Fruit fly (Drosophila melanogaster) whole organism, embryonic: ENCODE data around the gene CG10211.

Experiments used
- Abd-B ChIP-seq: fragments of 200-800 bp; sonication (Bioruptor generic); optimal IDR thresholded peaks from 2 replicates; lab custom pipeline; 2018; ENCODE audit warnings: missing biosample characterization, mild to moderate bottlenecking, missing genetic modification characterization, moderate library complexity
- BEAF-32 ChIP-seq: fragments of 200-800 bp; sonication (Bioruptor generic); optimal IDR thresholded peaks from 3 replicates; lab custom pipeline; 2017; ENCODE audit warnings: missing biosample characterization, missing genetic modification characterization, mild to moderate bottlenecking, moderate library complexity, missing genetic modification reagents
- Bgb ChIP-seq: fragments of 200-800 bp; sonication (Bioruptor generic); IDR thresholded peaks from 2 replicates; pipeline ENCODE4 v1.3.6; 2022; ENCODE audit warnings: missing biosample characterization, missing genetic modification characterization; ENCODE audit not compliant: partially characterized antibody
- CG17359 ChIP-seq: fragments of 200-800 bp; sonication (Bioruptor generic); optimal IDR thresholded peaks from 3 replicates; lab custom pipeline; 2018; ENCODE audit warnings: missing biosample characterization, mild to moderate bottlenecking, missing genetic modification characterization, moderate library complexity
- CG17385 ChIP-seq: fragments of 200-800 bp; sonication (Bioruptor generic); optimal IDR thresholded peaks from 3 replicates; lab custom pipeline; 2018; ENCODE audit warnings: missing biosample characterization, mild to moderate bottlenecking, missing genetic modification characterization
- CG1792 ChIP-seq: fragments of 200-800 bp; sonication (Bioruptor generic); optimal IDR thresholded peaks from 2 replicates; lab custom pipeline; 2016; ENCODE audit warnings: missing biosample characterization, missing genetic modification characterization
- CG18262 ChIP-seq: fragments of 200-800 bp; optimal IDR thresholded peaks from 3 replicates; lab custom pipeline; 2019; ENCODE audit warnings: missing biosample characterization, mild to moderate bottlenecking, missing genetic modification characterization, moderate library complexity
- CG2120 ChIP-seq: fragments of 200-800 bp; sonication (Bioruptor generic); optimal IDR thresholded peaks from 3 replicates; lab custom pipeline; 2016; ENCODE audit warnings: missing biosample characterization, missing genetic modification characterization
- CG30431 ChIP-seq: fragments of 200-800 bp; sonication (Bioruptor generic); optimal IDR thresholded peaks from 2 replicates; lab custom pipeline; 2017; ENCODE audit warnings: missing biosample characterization, missing genetic modification characterization
- CG3995 ChIP-seq: fragments of 200-800 bp; sonication (Bioruptor generic); optimal IDR thresholded peaks from 3 replicates; lab custom pipeline; 2016; ENCODE audit warnings: missing biosample characterization, missing genetic modification characterization
- CG4404 ChIP-seq: fragments of 200-800 bp; sonication (Bioruptor generic); IDR thresholded peaks from 2 replicates; pipeline ENCODE4 v1.3.6; 2022; ENCODE audit warnings: missing biosample characterization, missing genetic modification characterization
- CG7372 ChIP-seq: fragments of 200-800 bp; sonication (Bioruptor generic); IDR thresholded peaks from 2 replicates; pipeline ENCODE4 v1.3.6; 2022; ENCODE audit warnings: missing biosample characterization, missing genetic modification characterization
- CG7556 ChIP-seq: fragments of 200-800 bp; sonication (Bioruptor generic); optimal IDR thresholded peaks from 2 replicates; lab custom pipeline; 2017; ENCODE audit warnings: missing biosample characterization, mild to moderate bottlenecking, missing genetic modification characterization
- CG7963 ChIP-seq: fragments of 200-800 bp; sonication (Bioruptor generic); IDR thresholded peaks from 3 replicates; pipeline ENCODE4 v1.3.6; 2022; ENCODE audit warnings: missing biosample characterization, missing genetic modification characterization; ENCODE audit not compliant: partially characterized antibody
- CG7987 ChIP-seq: fragments of 200-800 bp; sonication (Bioruptor generic); optimal IDR thresholded peaks from 2 replicates; lab custom pipeline; 2018; ENCODE audit warnings: missing biosample characterization, mild to moderate bottlenecking, missing genetic modification characterization, moderate library complexity
- CG8388 ChIP-seq: fragments of 200-800 bp; sonication (Bioruptor generic); optimal IDR thresholded peaks from 2 replicates; lab custom pipeline; 2019; ENCODE audit warnings: missing biosample characterization, mild to moderate bottlenecking, missing genetic modification characterization, moderate library complexity
- CG9876 ChIP-seq: fragments of 200-800 bp; sonication (Bioruptor generic); optimal IDR thresholded peaks from 2 replicates; lab custom pipeline; 2016; ENCODE audit warnings: missing biosample characterization, missing genetic modification characterization
- CHES-1-like ChIP-seq: fragments of 200-800 bp; sonication (Bioruptor generic); optimal IDR thresholded peaks from 2 replicates; lab custom pipeline; 2016; ENCODE audit warnings: missing biosample characterization, missing genetic modification characterization
- CoRest ChIP-seq: fragments of 200-800 bp; sonication (Bioruptor generic); optimal IDR thresholded peaks from 3 replicates; lab custom pipeline; 2018; ENCODE audit warnings: missing biosample characterization, mild to moderate bottlenecking, missing genetic modification characterization, moderate library complexity
- Dek ChIP-seq: fragments of 200-800 bp; sonication (Bioruptor generic); optimal IDR thresholded peaks from 3 replicates; lab custom pipeline; 2019; ENCODE audit warnings: missing biosample characterization, mild to moderate bottlenecking, missing genetic modification characterization, moderate library complexity
- Fer1 ChIP-seq: fragments of 200-800 bp; sonication (Bioruptor generic); optimal IDR thresholded peaks from 2 replicates; lab custom pipeline; 2017; ENCODE audit warnings: missing biosample characterization, mild to moderate bottlenecking, missing genetic modification characterization
- Gug ChIP-seq: fragments of 200-800 bp; sonication (Bioruptor generic); IDR thresholded peaks from 4 replicates; pipeline ENCODE4 v1.3.6; 2022; ENCODE audit warnings: missing biosample characterization, missing genetic modification characterization
- H2.0 ChIP-seq: fragments of 200-800 bp; sonication (Bioruptor generic); IDR thresholded peaks from 2 replicates; pipeline ENCODE4 v1.3.6; 2022; ENCODE audit warnings: missing biosample characterization, missing genetic modification characterization
- Mrtf ChIP-seq: fragments of 200-800 bp; sonication (Bioruptor generic); IDR thresholded peaks from 3 replicates; pipeline ENCODE4 v1.3.6; 2022; ENCODE audit warnings: missing biosample characterization, missing genetic modification characterization
- Poxn ChIP-seq: fragments of 200-800 bp; sonication (Bioruptor generic); IDR thresholded peaks from 2 replicates; pipeline ENCODE4 v1.3.6; 2022; ENCODE audit warnings: missing biosample characterization, missing genetic modification characterization
- Xbp1 ChIP-seq: fragments of 200-800 bp; sonication (Bioruptor generic); optimal IDR thresholded peaks from 3 replicates; lab custom pipeline; 2016; ENCODE audit warnings: missing biosample characterization, mild to moderate bottlenecking, missing genetic modification characterization
- ap ChIP-seq: fragments of 200-800 bp; sonication (Bioruptor generic); IDR thresholded peaks from 2 replicates; pipeline ENCODE4 v1.3.6; 2022; ENCODE audit warnings: missing biosample characterization, missing genetic modification characterization
- az2 ChIP-seq: fragments of 200-800 bp; sonication (Bioruptor generic); optimal IDR thresholded peaks from 3 replicates; lab custom pipeline; 2016; ENCODE audit warnings: missing biosample characterization, missing genetic modification characterization
- bbx ChIP-seq: fragments of 200-800 bp; sonication (Bioruptor generic); IDR thresholded peaks from 2 replicates; pipeline ENCODE4 v1.3.6; 2022; ENCODE audit warnings: missing biosample characterization, missing genetic modification characterization; ENCODE audit not compliant: partially characterized antibody
- btn ChIP-seq: fragments of 200-800 bp; sonication (Bioruptor generic); optimal IDR thresholded peaks from 2 replicates; lab custom pipeline; 2016; ENCODE audit warnings: missing biosample characterization, missing genetic modification characterization
- cas ChIP-seq: fragments of 200-800 bp; sonication (Bioruptor generic); IDR thresholded peaks from 2 replicates; pipeline ENCODE4 v1.3.6; 2022; ENCODE audit warnings: missing biosample characterization, missing genetic modification characterization
- dm ChIP-seq: fragments of 200-800 bp; sonication (Bioruptor generic); optimal IDR thresholded peaks from 3 replicates; lab custom pipeline; 2016; ENCODE audit warnings: missing biosample characterization, missing genetic modification characterization
- dysf ChIP-seq: fragments of 200-800 bp; sonication (Bioruptor generic); IDR thresholded peaks from 3 replicates; pipeline ENCODE4 v1.3.6; 2022; ENCODE audit warnings: missing biosample characterization, missing genetic modification characterization
- ems ChIP-seq: fragments of 200-800 bp; sonication (Bioruptor generic); optimal IDR thresholded peaks from 3 replicates; lab custom pipeline; 2016; ENCODE audit warnings: missing biosample characterization, missing genetic modification characterization
- gcm ChIP-seq: fragments of 200-800 bp; sonication (Bioruptor generic); optimal IDR thresholded peaks from 2 replicates; lab custom pipeline; 2019; ENCODE audit warnings: missing biosample characterization, mild to moderate bottlenecking, missing genetic modification characterization, moderate library complexity
- jumu ChIP-seq: fragments of 200-800 bp; sonication (Bioruptor generic); optimal IDR thresholded peaks from 3 replicates; lab custom pipeline; 2016; ENCODE audit warnings: missing biosample characterization, missing genetic modification characterization
- lmd ChIP-seq: fragments of 200-800 bp; sonication (Bioruptor generic); IDR thresholded peaks from 2 replicates; pipeline ENCODE4 v1.3.6; 2022; ENCODE audit warnings: missing biosample characterization, missing genetic modification characterization
- lola ChIP-seq, 3 experiments: fragments of >200 bp in 2 of 3; fragments of 200-800 bp in 1 of 3; sonication (Bioruptor generic) in 1 of 3; optimal IDR thresholded peaks; 2 replicates each; lab custom pipeline; 2017 to 2019; ENCODE audit warnings: missing biosample characterization in 3 of 3, missing genetic modification characterization in 3 of 3, mild to moderate bottlenecking in 1 of 3, moderate library complexity in 1 of 3
- mam ChIP-seq: fragments of 200-800 bp; sonication (Bioruptor generic); optimal IDR thresholded peaks from 3 replicates; lab custom pipeline; 2016; ENCODE audit warnings: missing biosample characterization, missing genetic modification characterization
- pan ChIP-seq, 4 experiments: fragments of >200 bp in 3 of 4; fragments of 200-800 bp in 1 of 4; sonication (Bioruptor generic) in 1 of 4; optimal IDR thresholded peaks in 3 of 4; IDR thresholded peaks in 1 of 4; 2 replicates each; pipeline versions ENCODE4 v1.3.6 to Lab custom; 2017 to 2022; ENCODE audit warnings: missing biosample characterization in 2 of 4, missing genetic modification characterization in 2 of 4, mixed read lengths in 1 of 4
- pho ChIP-seq: fragments of 200-800 bp; sonication (Bioruptor generic); optimal IDR thresholded peaks from 2 replicates; lab custom pipeline; 2016; ENCODE audit warnings: missing biosample characterization, missing genetic modification characterization
- pita ChIP-seq: fragments of 200-800 bp; sonication (Bioruptor generic); optimal IDR thresholded peaks from 2 replicates; lab custom pipeline; 2017; ENCODE audit warnings: missing biosample characterization, mild to moderate bottlenecking, missing genetic modification characterization
- pnt ChIP-seq: fragments of 200-800 bp; sonication (Bioruptor generic); optimal IDR thresholded peaks from 3 replicates; lab custom pipeline; 2016; ENCODE audit warnings: missing biosample characterization, missing genetic modification characterization
- prd ChIP-seq, 3 experiments: fragments of >200 bp in 2 of 3; fragments of 200-800 bp in 1 of 3; sonication (Bioruptor generic) in 1 of 3; optimal IDR thresholded peaks in 2 of 3; IDR thresholded peaks in 1 of 3; 2 replicates in 2 of 3; 3 replicates in 1 of 3; pipeline versions ENCODE4 v1.3.6 to Lab custom; 2017 to 2022; ENCODE audit warnings: missing biosample characterization in 1 of 3, missing genetic modification characterization in 1 of 3
- row ChIP-seq: fragments of 200-800 bp; sonication (Bioruptor generic); IDR thresholded peaks from 3 replicates; pipeline ENCODE4 v1.3.6; 2022; ENCODE audit warnings: missing biosample characterization, missing genetic modification characterization
- sna ChIP-seq: fragments of 200-800 bp; sonication (Bioruptor generic); IDR thresholded peaks from 2 replicates; pipeline ENCODE4 v1.3.6; 2022; ENCODE audit warnings: missing biosample characterization, missing genetic modification characterization; ENCODE audit not compliant: partially characterized antibody
- tll ChIP-seq, 2 experiments: fragments of 200-800 bp in 1 of 2; fragments of >200 bp in 1 of 2; sonication (Bioruptor generic) in 1 of 2; optimal IDR thresholded peaks; 2 replicates each; lab custom pipeline; 2017 to 2019; ENCODE audit warnings: missing biosample characterization in 2 of 2, missing genetic modification characterization in 2 of 2, mild to moderate bottlenecking in 1 of 2, moderate library complexity in 1 of 2
- ttk ChIP-seq: fragments of 200-800 bp; sonication (Bioruptor generic); IDR thresholded peaks from 2 replicates; pipeline ENCODE4 v2.1.2; 2022; ENCODE audit warnings: missing biosample characterization, missing genetic modification characterization
- wor ChIP-seq: fragments of 200-800 bp; sonication (Bioruptor generic); IDR thresholded peaks from 2 replicates; pipeline ENCODE4 v1.3.6; 2022; ENCODE audit warnings: missing biosample characterization, missing genetic modification characterization

The CG10211 gene

dm6 chr2L:18504881-18505280 lies 12.4 kb upstream of the CG10211 start (continued):
- TF ChIP-seq CG17385 (GFP tag; lab: Kevin White, UChicago) (peak; percentile 24), Bgb (GFP tag; lab: Robert Waterston, UW) (no peak), prd (optimal IDR thresholded peaks at IDR 0.05; lab: Kevin White, UChicago) (no peak), prd (GFP tag; IDR thresholded peaks at IDR 0.05; lab: Robert Waterston, UW) (peak; percentile 78; the same call in 2 of the 3 replicates), CG18262 (tag; lab: Kevin White, UChicago) (peak; percentile 74), pan (optimal IDR thresholded peaks at IDR 0.05; lab: Kevin White, UChicago) (no peak), pan (GFP tag; optimal IDR thresholded peaks at IDR 0.05 in 1 of 2, IDR thresholded peaks at IDR 0.05 in 1 of 2) (peak in 1 of 2 experiments; percentile 58), CG7372 (no peak), gcm (GFP tag; lab: Kevin White, UChicago) (peak; percentile 46), BEAF-32 (GFP tag; lab: Kevin White, UChicago) (no peak), bbx (no peak), lmd (GFP tag; lab: Robert Waterston, UW) (peak; percentile 49), mam (GFP tag; lab: Kevin White, UChicago) (no peak), Abd-B (no peak), Fer1 (GFP tag; lab: Kevin White, UChicago) (no peak), Xbp1 (GFP tag; lab: Kevin White, UChicago) (peak; percentile 54), tll (GFP tag; optimal IDR thresholded peaks at IDR 0.05; lab: Kevin White, UChicago) (no peak), Dek (no peak), CG30431 (GFP tag; lab: Kevin White, UChicago) (peak; percentile 49), jumu (GFP tag; lab: Kevin White, UChicago) (peak; percentile 19), row (GFP tag; lab: Robert Waterston, UW) (peak; percentile 74), CG7556 (GFP tag; lab: Kevin White, UChicago) (peak; percentile 28), az2 (peak; percentile 51), CG8388 (GFP tag; lab: Kevin White, UChicago) (peak; percentile 64), wor (GFP tag; lab: Robert Waterston, UW) (no peak), ttk (peak; percentile 60; the same call in 1 of the 2 replicates), CG1792 (no peak), sna (GFP tag; lab: Robert Waterston, UW) (no peak), pnt (GFP tag; lab: Kevin White, UChicago) (peak; percentile 51), CG7987 (GFP tag; lab: Kevin White, UChicago) (no peak), cas (GFP tag; lab: Robert Waterston, UW) (no peak), dm (GFP tag; lab: Kevin White, UChicago) (peak; percentile 53), CHES-1-like (GFP tag; lab: Kevin White, UChicago) (no peak), H2.0 (GFP tag; lab: Robert Waterston, UW) (peak; percentile 52), dysf (GFP tag; lab: Robert Waterston, UW) (peak; percentile 44; the same call in 1 of the 3 replicates), pita (GFP tag; lab: Kevin White, UChicago) (no peak), CG4404 (peak; percentile 67), Poxn (GFP tag; lab: Robert Waterston, UW) (no peak), Gug (peak; percentile 27; the same call in 1 of the 4 replicates), Mrtf (GFP tag; lab: Robert Waterston, UW) (no peak), pho (no peak), CG9876 (no peak), ap (GFP tag; lab: Robert Waterston, UW) (0 out of 2 replicates have a peak, but pooled peaks have one; percentile 29), CG7963 (GFP tag; lab: Robert Waterston, UW) (no peak), lola (GFP tag; optimal IDR thresholded peaks at IDR 0.05; lab: Kevin White, UChicago) (peak in 1 of 3 experiments; percentile 71), ems (GFP tag; lab: Kevin White, UChicago) (no peak), btn (no peak), CG2120 (GFP tag; lab: Kevin White, UChicago) (peak; percentile 34), CG17359 (tag; lab: Kevin White, UChicago) (peak; percentile 62), CoRest (tag; lab: Kevin White, UChicago) (peak; percentile 44), CG3995 (GFP tag; lab: Kevin White, UChicago) (no peak)
